Fruit fly (Drosophila melanogaster): ENCODE measurements around the gene gcm2.
A peak's percentile ranks its signal among the peaks of the same experiment; 100 is the strongest.

The gcm2 gene

DNA sequence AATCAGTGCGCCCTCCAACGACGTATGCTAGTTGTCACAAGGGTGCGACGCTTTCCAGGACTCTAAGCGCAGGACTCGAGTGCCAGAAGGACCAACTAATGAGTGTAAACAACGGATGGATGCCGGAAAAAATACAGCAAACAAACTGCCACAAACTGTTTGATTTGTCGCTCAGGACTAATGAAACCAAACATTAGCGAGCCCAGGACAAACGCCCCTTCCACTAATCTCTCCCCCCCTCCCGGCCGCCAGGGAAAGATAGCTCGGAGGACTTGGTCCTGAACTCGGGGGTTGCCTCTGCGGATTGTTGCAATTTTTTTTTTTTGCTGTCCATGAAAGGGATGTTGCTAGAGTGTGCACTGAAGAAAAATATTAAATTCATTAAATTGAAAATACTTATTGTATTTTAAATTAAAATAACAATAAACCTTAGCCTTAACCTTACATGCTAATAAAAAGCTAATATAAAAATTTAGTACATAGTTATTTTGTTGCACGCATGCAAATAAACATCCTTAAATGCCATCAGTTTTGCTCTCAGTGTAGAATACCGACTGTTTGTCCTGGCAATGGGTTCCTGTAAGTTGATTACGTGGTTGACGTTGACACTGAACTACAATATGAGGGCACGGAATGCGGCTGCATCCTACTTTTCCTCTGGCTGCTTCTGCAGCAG, 13.6 kb upstream of the gcm2 start (continued):
- TF ChIP-seq schlank (tag; optimal IDR thresholded peaks at IDR 0.05) = no peak
- TF ChIP-seq Myb (GFP tag; optimal IDR thresholded peaks at IDR 0.05) = no peak
- peak; percentile 4 for TF ChIP-seq gcm2 (GFP tag; optimal IDR thresholded peaks at IDR 0.05)
- peak; percentile 48; the same call in 1 of the 2 replicates for TF ChIP-seq sim (GFP tag; IDR thresholded peaks at IDR 0.05)
- no peak for TF ChIP-seq luna (GFP tag; optimal IDR thresholded peaks at IDR 0.05)
- TF ChIP-seq CG6175 (GFP tag; IDR thresholded peaks at IDR 0.05) = no peak
- no peak for TF ChIP-seq sug (tag; optimal IDR thresholded peaks at IDR 0.05)
- peak; percentile 91 for TF ChIP-seq sqz (GFP tag; optimal IDR thresholded peaks at IDR 0.05)
- peak; percentile 50 for TF ChIP-seq az2 (GFP tag; optimal IDR thresholded peaks at IDR 0.05)
- peak; percentile 65 for TF ChIP-seq croc (GFP tag; conservative IDR thresholded peaks at IDR 0.05)
- peak; percentile 73 for TF ChIP-seq CG4404 (GFP tag; IDR thresholded peaks at IDR 0.05)
- TF ChIP-seq CG8290 (GFP tag; optimal IDR thresholded peaks at IDR 0.05) = no peak
- no peak for TF ChIP-seq CG8290 (tag; optimal IDR thresholded peaks at IDR 0.05)
- no peak for TF ChIP-seq CG8478 (optimal IDR thresholded peaks at IDR 0.05)
- TF ChIP-seq dysf (GFP tag; IDR thresholded peaks at IDR 0.05) = peak; percentile 38; the same call in 1 of the 3 replicates
- no peak for TF ChIP-seq CG12155 (GFP tag; optimal IDR thresholded peaks at IDR 0.05)
- TF ChIP-seq gcm (GFP tag; optimal IDR thresholded peaks at IDR 0.05) = peak; percentile 67
- TF ChIP-seq mirr (GFP tag; optimal IDR thresholded peaks at IDR 0.05) = no peak
- TF ChIP-seq chif (GFP tag; optimal IDR thresholded peaks at IDR 0.05) = peak in 1 of 2 experiments; percentile 32
- no peak for TF ChIP-seq grn (GFP tag; optimal IDR thresholded peaks at IDR 0.05)
- TF ChIP-seq Hmx (GFP tag; optimal IDR thresholded peaks at IDR 0.05) = no peak
- no peak for TF ChIP-seq CG9437 (GFP tag; optimal IDR thresholded peaks at IDR 0.05)
- TF ChIP-seq gro (GFP tag; optimal IDR thresholded peaks at IDR 0.05) = no peak
- no peak for TF ChIP-seq CG7271 (tag; optimal IDR thresholded peaks at IDR 0.05)
- no peak for TF ChIP-seq CG12769 (tag; optimal IDR thresholded peaks at IDR 0.05)
- no peak for TF ChIP-seq CG10147 (GFP tag; optimal IDR thresholded peaks at IDR 0.05)
- peak; percentile 83 for TF ChIP-seq crol (GFP tag; IDR thresholded peaks at IDR 0.05)
- peak; percentile 38 for TF ChIP-seq CG4424 (GFP tag; optimal IDR thresholded peaks at IDR 0.05)
- TF ChIP-seq pb (GFP tag; optimal IDR thresholded peaks at IDR 0.05) = no peak
- peak; percentile 54 for TF ChIP-seq Ptx1 (GFP tag; IDR thresholded peaks at IDR 0.05)
- no peak for TF ChIP-seq nau (GFP tag; optimal IDR thresholded peaks at IDR 0.05)
- TF ChIP-seq CG4730 (GFP tag; IDR thresholded peaks at IDR 0.05) = 0 out of 2 replicates have a peak, but pooled peaks have one; percentile 37
- TF ChIP-seq CG1602 (GFP tag; optimal IDR thresholded peaks at IDR 0.05) = peak; percentile 32
- no peak for TF ChIP-seq salm (tag; optimal IDR thresholded peaks at IDR 0.05)
- no peak for TF ChIP-seq CG7963 (GFP tag; IDR thresholded peaks at IDR 0.05; ENCODE audit: partially characterized antibody)
- peak in 1 of 2 experiments; percentile 19 for TF ChIP-seq dpn (GFP tag; optimal IDR thresholded peaks at IDR 0.05)
- no peak for TF ChIP-seq hbn (GFP tag; IDR thresholded peaks at IDR 0.05; ENCODE audit: partially characterized antibody)
- peak; percentile 85 for TF ChIP-seq CG2712 (tag; optimal IDR thresholded peaks at IDR 0.05)
- peak; percentile 61 for TF ChIP-seq CG12391 (tag; optimal IDR thresholded peaks at IDR 0.05)
- TF ChIP-seq lbe (GFP tag; optimal IDR thresholded peaks at IDR 0.05) = no peak
- TF ChIP-seq Lhr (GFP tag; optimal IDR thresholded peaks at IDR 0.05) = peak; percentile 12
- no peak for TF ChIP-seq aop (GFP tag; IDR thresholded peaks at IDR 0.05)
- TF ChIP-seq D19A (tag; optimal IDR thresholded peaks at IDR 0.05) = peak; percentile 68
- TF ChIP-seq CG8924 (tag; optimal IDR thresholded peaks at IDR 0.05) = peak; percentile 51
- peak; percentile 56 for TF ChIP-seq Spps (tag; optimal IDR thresholded peaks at IDR 0.05)
- peak; percentile 73 for TF ChIP-seq CG15696 (tag; optimal IDR thresholded peaks at IDR 0.05)
- no peak for TF ChIP-seq CG11695 (GFP tag; IDR thresholded peaks at IDR 0.05)
- TF ChIP-seq CG31441 (GFP tag; IDR thresholded peaks at IDR 0.05) = peak; percentile 68; the same call in 1 of the 2 replicates
- 0 out of 2 replicates have a peak, but pooled peaks have one; percentile 21 for TF ChIP-seq E2f1 (GFP tag; IDR thresholded peaks at IDR 0.05)
- TF ChIP-seq Xbp1 (GFP tag; optimal IDR thresholded peaks at IDR 0.05) = peak; percentile 40
- peak; percentile 83 for TF ChIP-seq CG18262 (tag; optimal IDR thresholded peaks at IDR 0.05)

Measured in whole organism, embryonic.